Worm (Caenorhabditis elegans): ENCODE data around the gene F14D2.5.

F14D2.5 gene

ce11 chrII:3375302-3375701 is 35.0 kb downstream of the F14D2.5 start:
- TF ChIP-seq nhr-11 (tag; optimal IDR thresholded peaks at IDR 0.05), result no peak
- TF ChIP-seq R02D3.7 (tag; optimal IDR thresholded peaks at IDR 0.05), result no peak
- no peak for TF ChIP-seq unc-55 (GFP tag; optimal IDR thresholded peaks at IDR 0.05)
- no peak for TF ChIP-seq ztf-1 (GFP tag; conservative IDR thresholded peaks at IDR 0.05)
- TF ChIP-seq egl-27 (tag; optimal IDR thresholded peaks at IDR 0.05), result no peak
- no peak for TF ChIP-seq snpc-4 (tag; optimal IDR thresholded peaks at IDR 0.05)

DNA sequence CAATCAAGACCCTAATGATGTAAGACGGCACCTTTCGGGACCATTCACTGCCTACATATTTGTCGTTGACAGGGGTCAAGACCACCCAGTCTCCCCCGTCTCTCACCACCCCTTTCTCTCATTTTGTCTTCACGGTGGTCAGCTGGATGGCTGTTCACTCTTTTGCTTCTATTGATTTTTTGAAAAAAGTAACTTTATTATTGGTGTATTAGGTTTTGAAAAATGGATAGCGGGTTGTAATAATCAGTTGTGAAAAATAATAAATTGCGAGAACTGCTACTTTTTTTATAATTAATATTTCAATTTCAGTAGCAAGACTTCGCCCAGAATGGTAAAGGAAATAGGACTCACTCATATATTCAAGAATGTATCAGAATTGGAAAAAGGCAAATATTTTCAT is 36.4 kb downstream of the F14D2.5 start, which contains the start of gene bath-9:
Gene bath-9 (plus strand): TSS at position 301 of the 400 bp plus-strand sequence.
- TF ChIP-seq sem-4 (tag; optimal IDR thresholded peaks at IDR 0.05) (no peak), elt-3 (tag; optimal IDR thresholded peaks at IDR 0.05) (no peak), lsy-2 (tag; optimal IDR thresholded peaks at IDR 0.05) (no peak), ztf-4 (tag; optimal IDR thresholded peaks at IDR 0.05) (no peak), mbf-1 (tag; optimal IDR thresholded peaks at IDR 0.05) (no peak), lin-11 (tag; optimal IDR thresholded peaks at IDR 0.05) (no peak), nhr-237 (tag; optimal IDR thresholded peaks at IDR 0.05) (no peak), sma-9 (GFP tag; optimal IDR thresholded peaks at IDR 0.05) (no peak), sma-9 (tag; optimal IDR thresholded peaks at IDR 0.05) (no peak), nhr-25 (tag; optimal IDR thresholded peaks at IDR 0.05) (no peak), ama-1 (optimal IDR thresholded peaks at IDR 0.05) (no peak), fos-1 (tag; optimal IDR thresholded peaks at IDR 0.05) (no peak), aly-2 (tag; optimal IDR thresholded peaks at IDR 0.05) (no peak), skn-1 (tag; optimal IDR thresholded peaks at IDR 0.05) (no peak), nhr-77 (tag; optimal IDR thresholded peaks at IDR 0.05) (no peak), gmeb-1 (tag; optimal IDR thresholded peaks at IDR 0.05) (no peak), nhr-23 (tag; optimal IDR thresholded peaks at IDR 0.05) (no peak)

DNA sequence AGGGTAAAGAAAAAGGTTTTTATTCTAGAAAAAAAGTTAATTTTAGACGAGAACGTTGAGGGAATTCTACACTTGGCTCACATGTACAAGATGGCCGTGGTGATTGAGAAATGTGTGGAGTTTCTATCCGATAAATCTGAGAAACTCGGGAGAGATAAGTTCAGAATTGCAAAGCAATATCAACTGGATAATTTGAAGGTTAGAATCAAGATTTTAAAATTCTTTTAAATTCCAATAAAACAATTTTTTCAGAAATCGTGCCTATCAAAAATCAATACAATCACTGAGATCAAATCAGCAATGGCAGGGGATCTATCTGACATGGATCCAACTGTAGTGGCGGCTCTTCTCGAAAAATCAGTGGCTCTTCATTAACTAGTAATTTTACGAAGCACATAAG is 37.9 kb downstream of the F14D2.5 start, which contains the start of gene Y49F6C.2:
Gene Y49F6C.2 (plus strand): TSS at position 301 of the 400 bp plus-strand sequence.
- TF ChIP-seq nhr-6 (tag; optimal IDR thresholded peaks at IDR 0.05) (no peak), nhr-237 (tag; optimal IDR thresholded peaks at IDR 0.05) (no peak), ztf-11 (tag; optimal IDR thresholded peaks at IDR 0.05) (no peak), alr-1 (tag; optimal IDR thresholded peaks at IDR 0.05) (no peak)

ce11 chrII:3381510-3381909 is 41.2 kb downstream of the F14D2.5 start, which contains the start of gene T06D4.1:
Gene T06D4.1, plus strand, starts transcription at chrII:3381830.
- TF ChIP-seq mbf-1 (tag; optimal IDR thresholded peaks at IDR 0.05) (no peak), R02D3.7 (tag; optimal IDR thresholded peaks at IDR 0.05) (no peak), lin-13 (GFP tag; optimal IDR thresholded peaks at IDR 0.05) (no peak), nhr-10 (tag; optimal IDR thresholded peaks at IDR 0.05) (no peak), lin-11 (tag; optimal IDR thresholded peaks at IDR 0.05) (no peak), ztf-4 (tag; optimal IDR thresholded peaks at IDR 0.05) (no peak), nhr-129 (tag; optimal IDR thresholded peaks at IDR 0.05) (no peak), elt-1 (tag; optimal IDR thresholded peaks at IDR 0.05) (no peak), zag-1 (tag; optimal IDR thresholded peaks at IDR 0.05) (no peak), nhr-21 (tag; optimal IDR thresholded peaks at IDR 0.05) (no peak), unc-39 (tag; optimal IDR thresholded peaks at IDR 0.05) (no peak), ceh-16 (tag; optimal IDR thresholded peaks at IDR 0.05) (no peak)

- no peak for TF ChIP-seq R02D3.7 (tag; optimal IDR thresholded peaks at IDR 0.05)
- no peak for TF ChIP-seq alr-1 (tag; optimal IDR thresholded peaks at IDR 0.05)
- no peak for TF ChIP-seq lin-39 (tag; optimal IDR thresholded peaks at IDR 0.05)
- no peak for TF ChIP-seq lin-13 (GFP tag; optimal IDR thresholded peaks at IDR 0.05)
- TF ChIP-seq unc-39 (tag; optimal IDR thresholded peaks at IDR 0.05), result no peak
- TF ChIP-seq dmd-4 (tag; optimal IDR thresholded peaks at IDR 0.05), result no peak
These were observed 42.8 kb downstream of the F14D2.5 start for ce11 chrII:3383116-3383515.

DNA sequence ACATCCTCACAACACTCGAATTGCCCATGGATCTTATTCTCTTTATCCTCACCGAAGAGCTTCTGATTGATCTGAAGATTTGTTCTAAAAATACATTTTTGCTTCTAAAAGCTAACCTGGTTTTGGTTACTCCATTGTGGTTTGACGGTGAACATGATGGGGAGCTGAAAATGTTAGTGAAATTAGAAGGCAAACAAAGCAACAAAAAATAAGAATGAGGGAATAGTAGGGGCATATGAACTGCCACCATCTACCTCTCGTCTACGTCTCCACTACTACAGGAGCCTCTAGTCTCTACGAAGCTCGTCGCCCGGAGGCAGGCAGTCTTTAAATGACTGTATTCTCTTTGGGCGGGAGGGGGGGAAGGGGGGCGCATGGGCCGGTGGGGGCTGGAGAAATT is 45.4 kb downstream of the F14D2.5 start, which contains the start of gene T06D4.2:
Gene T06D4.2 (minus strand): TSS at position 170 of the 400 bp plus-strand sequence.
- no peak for TF ChIP-seq lin-39 (tag; optimal IDR thresholded peaks at IDR 0.05)
- TF ChIP-seq mab-5 (tag; optimal IDR thresholded peaks at IDR 0.05), result no peak
- no peak for TF ChIP-seq C34F6.9 (tag; optimal IDR thresholded peaks at IDR 0.05)
- no peak for TF ChIP-seq lsy-2 (tag; optimal IDR thresholded peaks at IDR 0.05)
- TF ChIP-seq R02D3.7 (tag; optimal IDR thresholded peaks at IDR 0.05), result no peak
- no peak for TF ChIP-seq sem-4 (tag; optimal IDR thresholded peaks at IDR 0.05)
- TF ChIP-seq ceh-16 (tag; optimal IDR thresholded peaks at IDR 0.05), result no peak
- no peak for TF ChIP-seq nhr-10 (tag; optimal IDR thresholded peaks at IDR 0.05)
- TF ChIP-seq unc-62 (GFP tag; optimal IDR thresholded peaks at IDR 0.05), result no peak
- no peak for TF ChIP-seq sma-9 (GFP tag; optimal IDR thresholded peaks at IDR 0.05)
- TF ChIP-seq sma-9 (tag; optimal IDR thresholded peaks at IDR 0.05), result no peak
- no peak for TF ChIP-seq ztf-11 (tag; optimal IDR thresholded peaks at IDR 0.05)
- no peak for TF ChIP-seq crh-2 (tag; optimal IDR thresholded peaks at IDR 0.05)
- no peak for TF ChIP-seq nhr-129 (tag; optimal IDR thresholded peaks at IDR 0.05)
- no peak for TF ChIP-seq lin-13 (GFP tag; optimal IDR thresholded peaks at IDR 0.05)
- TF ChIP-seq F13H6.1 (tag; optimal IDR thresholded peaks at IDR 0.05), result no peak
